ENCODE assay signal across 1 fruit fly cellular context in genomic region chr2L:1643252-1643864, dm6.
TF ChIP-seq lines count a peak whose summit lies in the region.

No protein-coding gene starts in this region.

TF ChIP-seq in whole organism, embryonic, 481 proteins besides CTCF, POLR2A, EP300 and RAD21 (continued from another document):
- TF ChIP-seq Lpt (GFP tag; optimal IDR thresholded peaks at IDR 0.05; lab: Kevin White, UChicago) (no peak), ac (GFP tag; optimal IDR thresholded peaks at IDR 0.05; lab: Kevin White, UChicago) (peak; percentile 64), slou (GFP tag; optimal IDR thresholded peaks at IDR 0.05; lab: Kevin White, UChicago) (peak; percentile 95), gcm2 (GFP tag; optimal IDR thresholded peaks at IDR 0.05; lab: Kevin White, UChicago) (peak; percentile 86), Bgb (GFP tag; IDR thresholded peaks at IDR 0.05; lab: Robert Waterston, UW; ENCODE audit: partially characterized antibody) (peak; percentile 57), bcd (GFP tag; optimal IDR thresholded peaks at IDR 0.05; lab: Kevin White, UChicago) (peak; percentile 98), cas (GFP tag; IDR thresholded peaks at IDR 0.05; lab: Robert Waterston, UW) (peak; percentile 94), CG7271 (tag; optimal IDR thresholded peaks at IDR 0.05; lab: Kevin White, UChicago) (peak; percentile 56), Oaz (GFP tag; IDR thresholded peaks at IDR 0.05; lab: Robert Waterston, UW) (peak; percentile 96), bigmax (GFP tag; optimal IDR thresholded peaks at IDR 0.05; lab: Kevin White, UChicago) (peak; percentile 45), sim (GFP tag; IDR thresholded peaks at IDR 0.05; lab: Robert Waterston, UW) (peak; percentile 91), NC2α (GFP tag; optimal IDR thresholded peaks at IDR 0.05; lab: Kevin White, UChicago) (peak; percentile 62), CG16779 (GFP tag; IDR thresholded peaks at IDR 0.05; lab: Robert Waterston, UW) (peak; percentile 86), Max (GFP tag; optimal IDR thresholded peaks at IDR 0.05; lab: Kevin White, UChicago) (peak; percentile 91), Deaf1 (tag; optimal IDR thresholded peaks at IDR 0.05; lab: Kevin White, UChicago) (peak; percentile 88), CG11398 (GFP tag; optimal IDR thresholded peaks at IDR 0.05; lab: Kevin White, UChicago) (peak; percentile 63), CG3726 (GFP tag; IDR thresholded peaks at IDR 0.05; lab: Robert Waterston, UW) (peak; percentile 93), her (GFP tag; optimal IDR thresholded peaks at IDR 0.05; lab: Kevin White, UChicago) (peak; percentile 73), insv (GFP tag; optimal IDR thresholded peaks at IDR 0.05; lab: Kevin White, UChicago) (peak in 1 of 2 experiments; percentile 79), CG9727 (GFP tag; optimal IDR thresholded peaks at IDR 0.05; lab: Kevin White, UChicago) (peak; percentile 97), CG2120 (GFP tag; optimal IDR thresholded peaks at IDR 0.05; lab: Kevin White, UChicago) (peak; percentile 97), Awh (GFP tag; IDR thresholded peaks at IDR 0.05; lab: Robert Waterston, UW) (peak; percentile 96), GATAe (GFP tag; conservative IDR thresholded peaks at IDR 0.05; lab: Robert Waterston, UW) (peak; percentile 75), CG30403 (GFP tag; optimal IDR thresholded peaks at IDR 0.05; lab: Kevin White, UChicago) (peak; percentile 98), Gug (GFP tag; IDR thresholded peaks at IDR 0.05; lab: Robert Waterston, UW) (peak; percentile 94), Jarid2 (GFP tag; optimal IDR thresholded peaks at IDR 0.05; lab: Kevin White, UChicago) (peak; percentile 89), tna (GFP tag; IDR thresholded peaks at IDR 0.05; lab: Robert Waterston, UW; ENCODE audit: partially characterized antibody) (peak; percentile 58; the same call in 1 of the 2 replicates), CG17912 (GFP tag; optimal IDR thresholded peaks at IDR 0.05; lab: Kevin White, UChicago) (peak; percentile 89), Stat92E (GFP tag; optimal IDR thresholded peaks at IDR 0.05; lab: Kevin White, UChicago) (peak in 1 of 3 experiments; percentile 65), sisA (GFP tag; IDR thresholded peaks at IDR 0.05; lab: Robert Waterston, UW) (peak; percentile 96), sob (GFP tag; IDR thresholded peaks at IDR 0.05; lab: Robert Waterston, UW) (peak; percentile 97), B-H2 (GFP tag; optimal IDR thresholded peaks at IDR 0.05; lab: Kevin White, UChicago) (peak; percentile 96), jigr1 (GFP tag; IDR thresholded peaks at IDR 0.05; lab: Robert Waterston, UW) (peak; percentile 92), fd3F (GFP tag; optimal IDR thresholded peaks at IDR 0.05; lab: Kevin White, UChicago) (peak; percentile 98)
